Fruit fly (Drosophila melanogaster): ENCODE data around the gene Cox11.

Gene Cox11

dm6 chr2L:5542944-5543515 lies 16.3 kb downstream of the Cox11 start (continued):
- TF ChIP-seq Myb (GFP tag; optimal IDR thresholded peaks at IDR 0.05) (no peak), H15 (GFP tag; IDR thresholded peaks at IDR 0.05) (peak; percentile 49; the same call in 1 of the 3 replicates), knrl (GFP tag; IDR thresholded peaks at IDR 0.05; ENCODE audit: partially characterized antibody) (no peak), z (GFP tag; IDR thresholded peaks at IDR 0.05) (peak; percentile 99), Hr39 (optimal IDR thresholded peaks at IDR 0.05) (peak; percentile 68), pzg (GFP tag; optimal IDR thresholded peaks at IDR 0.05) (no peak), CG13775 (GFP tag; optimal IDR thresholded peaks at IDR 0.05) (peak; percentile 49), usp (GFP tag; optimal IDR thresholded peaks at IDR 0.05) (no peak), tin (GFP tag; optimal IDR thresholded peaks at IDR 0.05) (peak; percentile 38), btn (GFP tag; optimal IDR thresholded peaks at IDR 0.05) (no peak), sqz (GFP tag; optimal IDR thresholded peaks at IDR 0.05) (no peak), bsh (GFP tag; optimal IDR thresholded peaks at IDR 0.05) (peak in 1 of 2 experiments; percentile 55), slp2 (GFP tag; optimal IDR thresholded peaks at IDR 0.05) (peak; percentile 21), nau (GFP tag; optimal IDR thresholded peaks at IDR 0.05) (no peak), chm (GFP tag; IDR thresholded peaks at IDR 0.05) (peak; percentile 36; the same call in 1 of the 2 replicates), gcm2 (GFP tag; optimal IDR thresholded peaks at IDR 0.05) (no peak), mam (GFP tag; optimal IDR thresholded peaks at IDR 0.05) (peak; percentile 64), CG7928 (GFP tag; optimal IDR thresholded peaks at IDR 0.05) (no peak), Gsc (GFP tag; IDR thresholded peaks at IDR 0.05) (no peak), sna (GFP tag; IDR thresholded peaks at IDR 0.05; ENCODE audit: partially characterized antibody) (no peak), gem (tag; optimal IDR thresholded peaks at IDR 0.05) (no peak), Side (GFP tag; optimal IDR thresholded peaks at IDR 0.05) (peak; percentile 44), Hsf (GFP tag; optimal IDR thresholded peaks at IDR 0.05) (peak; percentile 55), CG11696 (GFP tag; IDR thresholded peaks at IDR 0.05) (0 out of 2 replicates have a peak, but pooled peaks have one; percentile 23), Poxn (GFP tag; IDR thresholded peaks at IDR 0.05) (0 out of 2 replicates have a peak, but pooled peaks have one; percentile 39), CG6689 (GFP tag; IDR thresholded peaks at IDR 0.05) (peak; percentile 46), Nf-YA (GFP tag; IDR thresholded peaks at IDR 0.05) (no peak), CG11695 (GFP tag; IDR thresholded peaks at IDR 0.05) (peak; percentile 70), CG12769 (tag; optimal IDR thresholded peaks at IDR 0.05) (no peak), tgo (GFP tag; IDR thresholded peaks at IDR 0.05) (peak; percentile 57; the same call in 2 of the 3 replicates), CrebB (tag; optimal IDR thresholded peaks at IDR 0.05) (peak; percentile 36), CG7987 (GFP tag; optimal IDR thresholded peaks at IDR 0.05) (peak; percentile 42), ham (GFP tag; IDR thresholded peaks at IDR 0.05) (no peak), CG4360 (GFP tag; IDR thresholded peaks at IDR 0.05) (no peak), sima (GFP tag; optimal IDR thresholded peaks at IDR 0.05) (no peak), Dll (GFP tag; IDR thresholded peaks at IDR 0.05; ENCODE audit: partially characterized antibody) (0 out of 4 replicates have a peak, but pooled peaks have one; percentile 9), CG10366 (GFP tag; IDR thresholded peaks at IDR 0.05) (peak; percentile 21; the same call in 1 of the 2 replicates), CG8359 (GFP tag; optimal IDR thresholded peaks at IDR 0.05; ENCODE audit: borderline replicate concordance) (no peak), zf30C (GFP tag; optimal IDR thresholded peaks at IDR 0.05) (peak; percentile 96), Rfx (GFP tag; IDR thresholded peaks at IDR 0.05) (peak; percentile 78), Mrtf (GFP tag; IDR thresholded peaks at IDR 0.05) (peak; percentile 50; the same call in 1 of the 3 replicates), luna (GFP tag; optimal IDR thresholded peaks at IDR 0.05) (no peak), CG17385 (GFP tag; optimal IDR thresholded peaks at IDR 0.05) (peak; percentile 54), ash1 (GFP tag; optimal IDR thresholded peaks at IDR 0.05) (peak; percentile 1), hth (optimal IDR thresholded peaks at IDR 0.05) (no peak), C15 (GFP tag; IDR thresholded peaks at IDR 0.05) (no peak), CG1603 (tag; optimal IDR thresholded peaks at IDR 0.05) (peak; percentile 63), bigmax (GFP tag; optimal IDR thresholded peaks at IDR 0.05) (no peak), trh (GFP tag; optimal IDR thresholded peaks at IDR 0.05) (no peak), Ets97D (GFP tag; optimal IDR thresholded peaks at IDR 0.05) (no peak), Mad (GFP tag; optimal IDR thresholded peaks at IDR 0.05) (no peak)

All from whole organism, embryonic.